Worm (Caenorhabditis elegans) whole organism, L1 larva: Measurements from ENCODE around the gene rpt-6.

Source experiments
- C34B4.2 ChIP-seq: sonication (generic microtip); optimal IDR thresholded peaks from 2 replicates; lab custom pipeline; 2017; ENCODE audit warnings: mild to moderate bottlenecking, missing genetic modification characterization, missing compliant biosample characterization
- aly-2 ChIP-seq: fragments of 150-350 bp; optimal IDR thresholded peaks from 2 replicates; lab custom pipeline; 2014; ENCODE audit warnings: missing biosample characterization, missing genetic modification characterization
- hlh-17 ChIP-seq: fragments of 200-800 bp; sonication (Bioruptor generic); optimal IDR thresholded peaks from 2 replicates; lab custom pipeline; 2018; ENCODE audit warnings: missing genetic modification characterization, mild to moderate bottlenecking, missing compliant biosample characterization, moderate library complexity, borderline replicate concordance
- isw-1 ChIP-seq: fragments of 200-800 bp; sonication (Bioruptor generic); IDR thresholded peaks from 2 replicates; pipeline ENCODE4 v1.3.6; 2022; ENCODE audit warnings: missing genetic modification characterization, missing compliant biosample characterization
- nhr-28 ChIP-seq: fragments of 150-350 bp; optimal IDR thresholded peaks from 2 replicates; lab custom pipeline; 2014; ENCODE audit warnings: missing biosample characterization, missing genetic modification characterization
- nhr-77 ChIP-seq: fragments of 150-350 bp; optimal IDR thresholded peaks from 2 replicates; lab custom pipeline; 2014; ENCODE audit warnings: missing biosample characterization, missing genetic modification characterization
- skn-1 ChIP-seq: fragments of 150-350 bp; optimal IDR thresholded peaks from 2 replicates; lab custom pipeline; 2014; ENCODE audit warnings: missing biosample characterization, missing genetic modification characterization
- snpc-4 ChIP-seq: fragments of 150-350 bp; optimal IDR thresholded peaks from 2 replicates; lab custom pipeline; 2014; ENCODE audit warnings: missing biosample characterization, missing genetic modification characterization
- ztf-4 ChIP-seq: fragments of 150-350 bp; optimal IDR thresholded peaks from 2 replicates; lab custom pipeline; 2014; ENCODE audit warnings: missing biosample characterization, missing genetic modification characterization

- TF ChIP-seq ztf-4 (tag; lab: Kevin White, UChicago) (no peak), nhr-77 (tag; lab: Kevin White, UChicago) (no peak), isw-1 (GFP tag; lab: Robert Waterston, UW) (no peak), hlh-17 (GFP tag; lab: Kevin White, UChicago) (no peak), snpc-4 (tag; lab: Kevin White, UChicago) (no peak), skn-1 (no peak), aly-2 (tag; lab: Kevin White, UChicago) (no peak), nhr-28 (tag; lab: Kevin White, UChicago) (no peak), C34B4.2 (no peak)
Measured at ce11 chrIII:12327528-12327997, 42.7 kb upstream of the rpt-6 start, which contains the start of the genes zip-12 and Y75B8A.63.
